Worm (Caenorhabditis elegans) whole organism, mixed stage, embryonic: Measurements from ENCODE around the gene F01D5.10.

Experiments
- ceh-39 ChIP-seq: fragments of 150-350 bp; optimal IDR thresholded peaks from 2 replicates; lab custom pipeline; 2014; ENCODE audit warnings: missing biosample characterization, missing genetic modification characterization
- ces-1 ChIP-seq: fragments of 150-350 bp; optimal IDR thresholded peaks from 2 replicates; lab custom pipeline; 2014; ENCODE audit warnings: missing biosample characterization, missing genetic modification reagents, missing genetic modification characterization
- flh-1 ChIP-seq: fragments of 200-800 bp; sonication (Bioruptor generic); optimal IDR thresholded peaks from 2 replicates; lab custom pipeline; 2018; ENCODE audit warnings: mild to moderate bottlenecking, missing genetic modification characterization, moderate library complexity, missing compliant biosample characterization
- lin-13 ChIP-seq: fragments of 150-350 bp; optimal IDR thresholded peaks from 2 replicates; lab custom pipeline; 2014; ENCODE audit warnings: missing biosample characterization, missing genetic modification characterization
- mab-5 ChIP-seq: fragments of 150-350 bp; optimal IDR thresholded peaks from 2 replicates; lab custom pipeline; 2014; ENCODE audit warnings: missing biosample characterization, missing genetic modification characterization
- nhr-12 ChIP-seq: fragments of 150-350 bp; optimal IDR thresholded peaks from 2 replicates; lab custom pipeline; 2014; ENCODE audit warnings: missing biosample characterization, missing genetic modification characterization
- nhr-237 ChIP-seq: fragments of 150-350 bp; optimal IDR thresholded peaks from 2 replicates; lab custom pipeline; 2014; ENCODE audit warnings: missing biosample characterization, missing genetic modification characterization
- nhr-28 ChIP-seq: fragments of 150-350 bp; optimal IDR thresholded peaks from 2 replicates; lab custom pipeline; 2014; ENCODE audit warnings: missing biosample characterization, missing genetic modification characterization
- nhr-76 ChIP-seq: sonication (generic microtip); optimal IDR thresholded peaks from 2 replicates; lab custom pipeline; 2017; ENCODE audit warnings: missing biosample characterization, missing genetic modification characterization
- snpc-4 ChIP-seq: fragments of 150-350 bp; optimal IDR thresholded peaks from 2 replicates; lab custom pipeline; 2014; ENCODE audit warnings: missing biosample characterization, missing genetic modification characterization
- tbx-8 ChIP-seq: fragments of 200-800 bp; sonication (Bioruptor generic); optimal IDR thresholded peaks from 2 replicates; lab custom pipeline; 2018; ENCODE audit warnings: mild to moderate bottlenecking, missing genetic modification characterization, moderate library complexity, missing compliant biosample characterization
- unc-62 ChIP-seq: fragments of 150-350 bp; optimal IDR thresholded peaks from 2 replicates; lab custom pipeline; 2014; ENCODE audit warnings: missing biosample characterization, missing genetic modification reagents, missing genetic modification characterization
- ztf-11 ChIP-seq: fragments of 150-350 bp; optimal IDR thresholded peaks from 2 replicates; lab custom pipeline; 2014; ENCODE audit warnings: missing biosample characterization, missing genetic modification characterization

DNA sequence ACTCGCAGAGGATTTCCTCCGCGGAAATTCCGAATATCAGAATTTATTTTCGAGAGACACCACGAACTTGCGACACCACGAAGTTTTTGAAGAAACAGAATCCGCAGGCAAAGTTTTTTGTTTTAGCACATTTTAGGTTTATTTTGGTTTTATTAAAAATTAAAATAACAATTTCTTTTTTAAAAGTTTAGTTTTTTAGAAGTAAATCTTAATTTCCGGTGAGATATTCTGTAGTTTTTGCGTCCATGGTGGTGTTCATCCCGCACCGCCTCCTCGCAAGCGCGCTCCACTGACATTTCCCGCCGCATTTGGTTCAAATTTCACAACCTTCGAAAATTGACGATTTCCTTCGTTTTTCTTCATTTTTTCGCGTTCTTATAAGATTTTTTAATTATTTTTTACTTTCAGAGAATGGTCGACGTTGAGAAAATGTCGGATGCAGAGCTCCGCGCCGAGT lies 41.9 kb upstream of the F01D5.10 start, which contains the start of gene lem-2:
- TF ChIP-seq nhr-12 (tag; lab: Kevin White, UChicago) (no peak), unc-62 (GFP tag; lab: Kevin White, UChicago) (no peak), nhr-237 (tag; lab: Kevin White, UChicago) (peak; percentile 62), snpc-4 (tag; lab: Kevin White, UChicago) (no peak), flh-1 (GFP tag; lab: Kevin White, UChicago) (peak; percentile 13), nhr-28 (tag; lab: Kevin White, UChicago) (no peak), ceh-39 (tag; lab: Kevin White, UChicago) (peak; percentile 23), tbx-8 (GFP tag; lab: Kevin White, UChicago) (peak; percentile 37), nhr-76 (tag; lab: Kevin White, UChicago) (no peak), ces-1 (peak; percentile 51), mab-5 (tag; lab: Kevin White, UChicago) (peak; percentile 20), ztf-11 (tag; lab: Kevin White, UChicago) (no peak), lin-13 (tag; lab: Kevin White, UChicago) (peak; percentile 65)
